Fruit fly (Drosophila melanogaster) whole organism, pupa: Measurements from ENCODE around the gene CG7272.

ENCODE experiments used
- CG15710 ChIP-seq: fragments of 200-800 bp; sonication (Bioruptor generic); optimal IDR thresholded peaks from 2 replicates; lab custom pipeline; 2018; ENCODE audit warnings: missing biosample characterization, mild to moderate bottlenecking, missing genetic modification characterization, moderate library complexity
- CG8301 ChIP-seq: fragments of 200-800 bp; sonication (Bioruptor generic); optimal IDR thresholded peaks from 2 replicates; lab custom pipeline; 2018; ENCODE audit warnings: missing biosample characterization, mild to moderate bottlenecking, missing genetic modification characterization
- EcR ChIP-seq: fragments of 200-800 bp; sonication (Bioruptor generic); optimal IDR thresholded peaks from 3 replicates; lab custom pipeline; 2019; ENCODE audit warnings: missing biosample characterization, missing genetic modification characterization, mild to moderate bottlenecking, moderate library complexity, missing genetic modification reagents
- Pif1B ChIP-seq: fragments of 200-800 bp; sonication (Bioruptor generic); optimal IDR thresholded peaks from 3 replicates; lab custom pipeline; 2016; ENCODE audit warnings: missing biosample characterization, missing genetic modification characterization

dm6 chr3L:15530071-15530470 is 29.3 kb downstream of the CG7272 start:
- TF ChIP-seq CG8301 (no peak), Pif1B (GFP tag; lab: Kevin White, UChicago) (no peak), EcR (no peak), CG15710 (tag; lab: Kevin White, UChicago) (no peak)
